Worm (Caenorhabditis elegans): Measurements from ENCODE around the gene fbxa-105.
"Not testable (repeated sequence)": the region's sequence is repeated elsewhere in the genome, so short reads cannot be mapped to it uniquely, and the experiment has no call there.

- not testable (repeated sequence) for TF ChIP-seq snpc-1.1 (tag; optimal IDR thresholded peaks at IDR 0.05; ENCODE audit: insufficient read depth); ceh-91 (GFP tag; IDR thresholded peaks at IDR 0.05); xnd-1 (tag; optimal IDR thresholded peaks at IDR 0.05); rec-8 (tag; optimal IDR thresholded peaks at IDR 0.05); sea-2 (GFP tag; IDR thresholded peaks at IDR 0.05); unc-130 (GFP tag; optimal IDR thresholded peaks at IDR 0.05); lag-1 (GFP tag; IDR thresholded peaks at IDR 0.05); lsy-27 (tag; optimal IDR thresholded peaks at IDR 0.05; ENCODE audit: borderline replicate concordance, insufficient read depth); lin-40 (tag; optimal IDR thresholded peaks at IDR 0.05); die-1 (tag; optimal IDR thresholded peaks at IDR 0.05); atf-7 (tag; optimal IDR thresholded peaks at IDR 0.05)
These were observed 46.3 kb downstream of the fbxa-105 start, which contains the start of gene nhr-147 for ce11 chrV:7345494-7345893.

Data from whole organism, young adult.